Worm (Caenorhabditis elegans) whole organism, L4 larva: ENCODE data around the gene clec-222.
A peak's percentile ranks its signal among the peaks of the same experiment; 100 is the strongest.

Source experiments
- F49E8.2 ChIP-seq: sonication (generic microtip); optimal IDR thresholded peaks from 2 replicates; lab custom pipeline; 2016; ENCODE audit warnings: missing compliant biosample characterization, mild to moderate bottlenecking, missing genetic modification characterization, borderline replicate concordance
- R02D3.7 ChIP-seq: fragments of 150-350 bp; sonication (generic microtip); optimal IDR thresholded peaks from 3 replicates; lab custom pipeline; 2014; ENCODE audit warnings: missing biosample characterization, missing genetic modification characterization
- T26A8.4 ChIP-seq: fragments of 200-800 bp; sonication (Bioruptor generic); IDR thresholded peaks from 2 replicates; pipeline ENCODE4 v1.3.6; 2022; ENCODE audit warnings: missing genetic modification characterization, missing compliant biosample characterization
- Y48G9A.11 ChIP-seq: fragments of 200-800 bp; sonication (Bioruptor generic); IDR thresholded peaks from 2 replicates; pipeline ENCODE4 v1.3.6; 2022; ENCODE audit warnings: missing genetic modification reagents, missing genetic modification characterization, missing compliant biosample characterization
- Y5F2A.4 ChIP-seq: fragments of 200-800 bp; sonication (Bioruptor generic); optimal IDR thresholded peaks from 2 replicates; lab custom pipeline; 2018; ENCODE audit warnings: mild to moderate bottlenecking, missing genetic modification characterization, missing compliant biosample characterization
- Y75B8A.6 ChIP-seq: fragments of 200-800 bp; sonication (Bioruptor generic); IDR thresholded peaks from 2 replicates; pipeline ENCODE4 v1.3.6; 2022; ENCODE audit warnings: missing genetic modification reagents, missing genetic modification characterization, missing compliant biosample characterization
- aha-1 ChIP-seq: fragments of 150-350 bp; peaks from one replicate; lab custom pipeline; 2014; ENCODE audit warnings: missing biosample characterization, missing genetic modification characterization
- ama-1 ChIP-seq: fragments of 150-350 bp; optimal IDR thresholded peaks from 2 replicates; lab custom pipeline; 2014; ENCODE audit warnings: inconsistent platforms, mixed read lengths
- ceh-44 ChIP-seq: fragments of 200-800 bp; sonication (Bioruptor generic); IDR thresholded peaks from 2 replicates; pipeline ENCODE4 v1.3.6; 2022; ENCODE audit warnings: missing genetic modification reagents, missing genetic modification characterization, missing compliant biosample characterization
- ceh-82 ChIP-seq: sonication (generic microtip); optimal IDR thresholded peaks from 2 replicates; lab custom pipeline; 2017; ENCODE audit warnings: missing biosample characterization, missing genetic modification characterization
- ces-1 ChIP-seq: fragments of 150-350 bp; sonication (generic microtip); optimal IDR thresholded peaks from 4 replicates; lab custom pipeline; 2014; ENCODE audit warnings: missing biosample characterization, missing genetic modification reagents, missing genetic modification characterization
- ctbp-1 ChIP-seq: fragments of 200-800 bp; sonication (Bioruptor generic); IDR thresholded peaks from 2 replicates; pipeline ENCODE4 v1.3.6; 2022; ENCODE audit warnings: missing genetic modification reagents, missing genetic modification characterization, missing compliant biosample characterization
- daf-16 ChIP-seq, 3 experiments: sonication (generic microtip); optimal IDR thresholded peaks; 2 replicates each; lab custom pipeline; 2016 to 2017; ENCODE audit warnings: missing genetic modification characterization in 3 of 3, missing genetic modification reagents in 3 of 3, mild to moderate bottlenecking in 2 of 3, missing compliant biosample characterization in 2 of 3, missing biosample characterization in 1 of 3, moderate library complexity in 1 of 3
- daf-8 ChIP-seq: fragments of 200-800 bp; sonication (Bioruptor generic); IDR thresholded peaks from 2 replicates; pipeline ENCODE4 v1.3.6; 2022; ENCODE audit warnings: missing genetic modification characterization, missing compliant biosample characterization
- dmd-6 ChIP-seq: fragments of 200-800 bp; sonication (Bioruptor generic); IDR thresholded peaks from 2 replicates; pipeline ENCODE4 v1.3.6; 2022; ENCODE audit warnings: missing genetic modification reagents, missing genetic modification characterization, missing compliant biosample characterization
- dpl-1 ChIP-seq: fragments of 150-350 bp; optimal IDR thresholded peaks from 2 replicates; lab custom pipeline; 2014; ENCODE audit warnings: missing biosample characterization, missing genetic modification reagents, missing genetic modification characterization
- hlh-11 ChIP-seq: fragments of 200-800 bp; sonication (Bioruptor generic); optimal IDR thresholded peaks from 2 replicates; lab custom pipeline; 2018; ENCODE audit warnings: mild to moderate bottlenecking, missing genetic modification characterization, missing compliant biosample characterization
- jun-1 ChIP-seq: fragments of 150-350 bp; optimal IDR thresholded peaks from 2 replicates; lab custom pipeline; 2014; ENCODE audit warnings: missing biosample characterization, missing genetic modification reagents, missing genetic modification characterization
- lin-1 ChIP-seq: fragments of 200-800 bp; sonication (Bioruptor generic); IDR thresholded peaks from 2 replicates; pipeline ENCODE4 v1.3.6; 2022; ENCODE audit warnings: missing genetic modification reagents, missing genetic modification characterization, missing compliant biosample characterization
- lin-13 ChIP-seq: fragments of 150-350 bp; optimal IDR thresholded peaks from 2 replicates; lab custom pipeline; 2014; ENCODE audit warnings: missing biosample characterization, missing genetic modification reagents, missing genetic modification characterization
- lin-15B ChIP-seq: fragments of 150-350 bp; sonication (generic microtip); optimal IDR thresholded peaks from 3 replicates; lab custom pipeline; 2014; ENCODE audit warnings: missing biosample characterization, missing genetic modification characterization
- lsy-2 ChIP-seq, 2 experiments: fragments of 150-350 bp in 1 of 2; sonication (generic microtip) in 1 of 2; optimal IDR thresholded peaks; 2 replicates each; lab custom pipeline; 2014 to 2017; ENCODE audit warnings: missing biosample characterization in 2 of 2, missing genetic modification characterization in 2 of 2
- madf-9 ChIP-seq: fragments of 200-800 bp; sonication (Bioruptor generic); conservative IDR thresholded peaks from 2 replicates; pipeline ENCODE4 v1.3.6; 2022; ENCODE audit warnings: missing genetic modification reagents, missing genetic modification characterization, missing compliant biosample characterization
- mdl-1 ChIP-seq, 2 experiments: fragments of 150-350 bp in 1 of 2; sonication (generic microtip) in 1 of 2; optimal IDR thresholded peaks; 2 replicates each; lab custom pipeline; 2014 to 2017; ENCODE audit warnings: missing biosample characterization in 2 of 2, missing genetic modification characterization in 2 of 2
- mep-1 ChIP-seq: fragments of 150-350 bp; sonication (generic microtip); optimal IDR thresholded peaks from 3 replicates; lab custom pipeline; 2014; ENCODE audit warnings: missing biosample characterization, missing genetic modification characterization
- mxl-3 ChIP-seq: fragments of 200-800 bp; sonication (Bioruptor generic); optimal IDR thresholded peaks from 2 replicates; lab custom pipeline; 2018; ENCODE audit warnings: mild to moderate bottlenecking, missing genetic modification characterization, missing compliant biosample characterization
- nhr-102 ChIP-seq: sonication (generic microtip); optimal IDR thresholded peaks from 2 replicates; lab custom pipeline; 2016; ENCODE audit warnings: mild to moderate bottlenecking, missing genetic modification characterization, moderate library complexity, missing compliant biosample characterization
- nhr-111 ChIP-seq: fragments of 200-800 bp; sonication (Bioruptor generic); optimal IDR thresholded peaks from 2 replicates; lab custom pipeline; 2018; ENCODE audit warnings: mild to moderate bottlenecking, missing genetic modification characterization, missing compliant biosample characterization
- nhr-28 ChIP-seq: fragments of 150-350 bp; optimal IDR thresholded peaks from 2 replicates; lab custom pipeline; 2014; ENCODE audit warnings: missing biosample characterization, missing genetic modification characterization
- nhr-42 ChIP-seq: fragments of 200-800 bp; sonication (Bioruptor generic); IDR thresholded peaks from 2 replicates; pipeline ENCODE4 v1.3.6; 2022; ENCODE audit warnings: missing genetic modification characterization, missing compliant biosample characterization
- nhr-48 ChIP-seq: sonication (generic microtip); optimal IDR thresholded peaks from 2 replicates; lab custom pipeline; 2016; ENCODE audit warnings: mild to moderate bottlenecking, missing genetic modification characterization, missing compliant biosample characterization
- nhr-77 ChIP-seq: fragments of 150-350 bp; optimal IDR thresholded peaks from 2 replicates; lab custom pipeline; 2014; ENCODE audit warnings: missing biosample characterization, missing genetic modification characterization
- php-3 ChIP-seq: fragments of 200-800 bp; sonication (Bioruptor generic); IDR thresholded peaks from 2 replicates; pipeline ENCODE4 v1.3.6; 2022; ENCODE audit warnings: missing genetic modification reagents, missing genetic modification characterization, missing compliant biosample characterization
- pqm-1 ChIP-seq: sonication (generic microtip); optimal IDR thresholded peaks from 2 replicates; lab custom pipeline; 2017; ENCODE audit warnings: missing biosample characterization, missing genetic modification characterization
- sdz-12 ChIP-seq: fragments of 200-800 bp; sonication (Bioruptor generic); optimal IDR thresholded peaks from 2 replicates; lab custom pipeline; 2018; ENCODE audit warnings: mild to moderate bottlenecking, missing genetic modification characterization, missing compliant biosample characterization
- set-16 ChIP-seq: fragments of 200-800 bp; sonication (Bioruptor generic); IDR thresholded peaks from 2 replicates; pipeline ENCODE4 v1.3.6; 2022; ENCODE audit warnings: missing genetic modification reagents, missing genetic modification characterization, missing compliant biosample characterization
- spr-3 ChIP-seq: fragments of 200-800 bp; sonication (Bioruptor generic); optimal IDR thresholded peaks from 2 replicates; lab custom pipeline; 2018; ENCODE audit warnings: mild to moderate bottlenecking, missing genetic modification characterization, missing compliant biosample characterization
- tag-97 ChIP-seq: fragments of 200-800 bp; sonication (Bioruptor generic); IDR thresholded peaks from 2 replicates; pipeline ENCODE4 v1.3.6; 2022; ENCODE audit warnings: missing genetic modification characterization, missing compliant biosample characterization
- tra-1 ChIP-seq: fragments of 200-800 bp; sonication (Bioruptor generic); IDR thresholded peaks from 2 replicates; pipeline ENCODE4 v1.3.6; 2022; ENCODE audit warnings: missing genetic modification reagents, missing genetic modification characterization, missing compliant biosample characterization
- unc-62 ChIP-seq, 3 experiments: fragments of 150-350 bp in 1 of 3; sonication (generic microtip); optimal IDR thresholded peaks in 2 of 3; peaks in 1 of 3; 1 replicate in 1 of 3; 2 replicates in 2 of 3; lab custom pipeline; 2014 to 2017; ENCODE audit warnings: missing biosample characterization in 3 of 3, missing genetic modification characterization in 3 of 3, missing genetic modification reagents in 3 of 3, missing genotype in 1 of 3
- zag-1 ChIP-seq: fragments of 150-350 bp; optimal IDR thresholded peaks from 2 replicates; lab custom pipeline; 2014; ENCODE audit warnings: missing biosample characterization, missing genetic modification characterization
- ztf-11 ChIP-seq: fragments of 150-350 bp; optimal IDR thresholded peaks from 2 replicates; lab custom pipeline; 2014; ENCODE audit warnings: missing biosample characterization, missing genetic modification characterization
- ztf-7 ChIP-seq: fragments of 150-350 bp; optimal IDR thresholded peaks from 2 replicates; lab custom pipeline; 2014; ENCODE audit warnings: missing biosample characterization, missing genetic modification characterization

Gene clec-222

DNA sequence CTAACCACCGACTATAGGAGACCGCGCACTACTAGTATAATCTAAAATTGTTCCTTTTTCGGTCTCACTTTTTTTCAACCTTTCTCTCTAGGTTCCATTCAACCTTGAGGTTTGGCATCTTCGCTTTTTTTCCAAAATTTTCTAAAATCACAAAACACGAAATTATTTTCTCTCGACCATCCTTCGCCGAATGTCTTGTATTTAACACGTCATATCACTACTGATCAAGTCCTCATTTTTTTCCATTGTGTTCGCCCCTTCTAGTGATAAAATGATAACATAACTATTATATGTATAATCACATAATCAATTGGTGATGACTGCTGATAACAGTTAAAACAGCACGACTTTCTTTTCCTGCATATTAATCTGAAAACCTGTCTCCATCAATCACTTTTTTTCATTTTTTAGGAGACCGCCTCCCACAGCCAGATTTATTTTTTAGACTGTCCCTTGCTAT, 39.9 kb downstream of the clec-222 start, which contains the start of gene T03F7.7:
TSS of gene T03F7.7 (plus strand) at position 410 of the 460 bp plus-strand sequence.
- peak in 1 of 2 experiments; percentile 35 for TF ChIP-seq mdl-1 (tag; optimal IDR thresholded peaks at IDR 0.05; lab: Kevin White, UChicago)
- no peak for TF ChIP-seq nhr-111 (GFP tag; lab: Kevin White, UChicago)
- TF ChIP-seq ceh-44, result no peak
- TF ChIP-seq dpl-1 (GFP tag; lab: Kevin White, UChicago), result no peak
- peak; percentile 85 for TF ChIP-seq dmd-6 (GFP tag; lab: Robert Waterston, UW)
- no peak for TF ChIP-seq lin-13 (GFP tag; lab: Kevin White, UChicago)
- peak; percentile 46 for TF ChIP-seq mxl-3 (GFP tag; lab: Kevin White, UChicago)
- peak; percentile 93 for TF ChIP-seq pqm-1 (tag; lab: Kevin White, UChicago)
- TF ChIP-seq tra-1 (GFP tag; lab: Robert Waterston, UW), result peak; percentile 73; the same call in 1 of the 2 replicates
- peak; percentile 66 for TF ChIP-seq hlh-11 (tag; lab: Kevin White, UChicago)
- peak; percentile 85 for TF ChIP-seq nhr-28 (tag; lab: Kevin White, UChicago)
- peak; percentile 45 for TF ChIP-seq nhr-48 (tag; lab: Kevin White, UChicago)
- TF ChIP-seq lin-1 (GFP tag; lab: Robert Waterston, UW), result peak; percentile 84
- TF ChIP-seq php-3, result peak; percentile 75
- no peak for TF ChIP-seq daf-16 (GFP tag; optimal IDR thresholded peaks at IDR 0.05; lab: Kevin White, UChicago)
- TF ChIP-seq daf-16 (tag; optimal IDR thresholded peaks at IDR 0.05; lab: Kevin White, UChicago), result peak; percentile 55
- TF ChIP-seq nhr-77 (tag; lab: Kevin White, UChicago), result peak; percentile 64
- TF ChIP-seq, all 104 proteins: peak for 12

DNA sequence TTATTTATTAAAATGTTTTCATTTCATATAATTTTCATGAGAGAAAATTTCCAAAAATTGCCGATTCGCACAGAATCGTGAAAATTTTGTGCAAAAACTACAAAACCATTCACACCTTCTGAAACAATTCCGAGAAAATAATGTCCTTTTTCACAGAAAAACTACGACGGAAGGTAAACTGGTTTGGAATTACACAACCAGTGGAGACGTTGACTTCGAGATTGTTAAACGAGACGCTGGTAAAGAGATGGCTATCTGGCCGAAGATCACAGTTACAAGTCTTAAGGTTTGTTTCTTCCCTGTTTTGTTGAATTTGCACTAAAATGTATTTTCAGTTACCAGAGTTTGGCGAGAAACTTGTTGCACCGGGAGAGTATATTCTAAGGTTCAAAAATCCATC, 41.8 kb downstream of the clec-222 start:
- peak; percentile 77 for TF ChIP-seq aha-1 (tag; lab: Kevin White, UChicago)
- TF ChIP-seq nhr-111 (GFP tag; lab: Kevin White, UChicago), result no peak
- TF ChIP-seq unc-62 (GFP tag; optimal IDR thresholded peaks at IDR 0.05 in 1 of 2; lab: Kevin White, UChicago), result peak in 1 of 2 experiments; percentile 24
- no peak for TF ChIP-seq unc-62 (tag; optimal IDR thresholded peaks at IDR 0.05; lab: Kevin White, UChicago)

DNA sequence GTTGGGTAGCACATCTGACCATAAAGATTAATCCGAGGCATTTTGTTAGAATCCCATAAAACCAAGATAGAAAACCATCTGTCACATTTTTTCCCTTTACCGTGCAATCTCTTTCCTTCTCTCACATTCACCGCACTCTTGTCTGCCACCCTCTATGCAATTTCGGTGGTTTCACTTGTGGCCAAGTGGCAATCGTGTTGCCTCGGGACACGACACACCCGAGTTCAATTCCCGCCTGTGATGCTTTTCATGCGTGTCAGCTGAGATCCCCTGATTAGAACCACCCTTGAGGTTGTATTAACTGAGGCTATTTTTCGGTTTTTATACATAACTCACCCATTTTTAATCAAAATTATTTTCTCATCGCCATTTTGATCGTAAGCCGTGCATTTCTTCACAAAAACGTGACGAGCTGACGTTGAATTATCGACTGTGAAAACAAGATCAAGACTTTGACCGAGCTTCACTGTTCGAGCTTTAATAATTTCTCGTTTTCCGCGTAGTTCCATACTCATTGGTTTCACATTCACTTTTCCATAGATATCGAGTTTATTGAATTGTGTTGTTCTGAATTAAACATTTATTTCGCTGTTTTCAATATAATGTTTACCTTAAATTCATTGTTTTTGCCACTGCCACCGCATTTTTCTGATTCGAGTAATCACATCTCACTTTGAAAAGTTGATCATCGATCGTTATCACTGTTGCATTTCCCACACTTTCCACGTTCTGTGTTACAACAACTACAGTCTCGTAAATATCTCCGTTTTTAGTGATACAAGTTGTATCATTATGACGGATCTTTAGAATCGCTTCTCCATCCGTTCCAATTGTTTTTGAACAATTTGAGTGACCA, 43.1 kb downstream of the clec-222 start:
- TF ChIP-seq madf-9 (GFP tag; lab: Robert Waterston, UW), result peak; percentile 97
- TF ChIP-seq Y5F2A.4 (GFP tag; lab: Kevin White, UChicago), result peak; percentile 97
- no peak for TF ChIP-seq ceh-82 (tag; lab: Kevin White, UChicago)
- peak; percentile 92 for TF ChIP-seq mep-1
- peak; percentile 45 for TF ChIP-seq R02D3.7
- TF ChIP-seq lsy-2 (tag; optimal IDR thresholded peaks at IDR 0.05; lab: Kevin White, UChicago), result peak; percentile 39 to 78
- peak; percentile 56 for TF ChIP-seq dpl-1 (GFP tag; lab: Kevin White, UChicago)
- TF ChIP-seq lin-13 (GFP tag; lab: Kevin White, UChicago), result peak; percentile 87
- peak; percentile 8 for TF ChIP-seq zag-1 (tag; lab: Kevin White, UChicago)
- TF ChIP-seq ces-1, result no peak
- no peak for TF ChIP-seq ztf-11 (tag; lab: Kevin White, UChicago)
- no peak for TF ChIP-seq set-16 (GFP tag; lab: Robert Waterston, UW)
- TF ChIP-seq daf-16 (GFP tag; optimal IDR thresholded peaks at IDR 0.05; lab: Kevin White, UChicago), result peak; percentile 89 to 98
- TF ChIP-seq daf-16 (tag; optimal IDR thresholded peaks at IDR 0.05; lab: Kevin White, UChicago), result peak; percentile 87
- peak; percentile 97 for TF ChIP-seq hlh-11 (tag; lab: Kevin White, UChicago)
- peak; percentile 95 for TF ChIP-seq mxl-3 (GFP tag; lab: Kevin White, UChicago)
- TF ChIP-seq spr-3, result peak; percentile 95
- 0 out of 2 replicates have a peak, but pooled peaks have one; percentile 59 for TF ChIP-seq daf-8 (GFP tag; lab: Robert Waterston, UW)
- TF ChIP-seq T26A8.4 (GFP tag; lab: Robert Waterston, UW), result peak; percentile 96
- peak; percentile 94 for TF ChIP-seq Y48G9A.11 (GFP tag; lab: Robert Waterston, UW)
- TF ChIP-seq tra-1 (GFP tag; lab: Robert Waterston, UW), result peak; percentile 99
- TF ChIP-seq Y75B8A.6 (GFP tag; lab: Robert Waterston, UW), result peak; percentile 97
- peak; percentile 87 for TF ChIP-seq ztf-7 (tag; lab: Kevin White, UChicago)
- TF ChIP-seq ctbp-1 (GFP tag; lab: Robert Waterston, UW), result peak; percentile 98
- TF ChIP-seq jun-1, result peak; percentile 86
- TF ChIP-seq F49E8.2 (tag; lab: Kevin White, UChicago), result peak; percentile 74
- 0 out of 2 replicates have a peak, but pooled peaks have one; percentile 85 for TF ChIP-seq tag-97 (GFP tag; lab: Robert Waterston, UW)
- TF ChIP-seq nhr-42 (GFP tag; lab: Robert Waterston, UW), result peak; percentile 95
- peak; percentile 94 for TF ChIP-seq nhr-102
- peak; percentile 11 for TF ChIP-seq ama-1 (lab: Kevin White, UChicago)
- peak; percentile 99 for TF ChIP-seq sdz-12 (GFP tag; lab: Kevin White, UChicago)
- peak; percentile 28 for TF ChIP-seq lin-15B
